Worm (Caenorhabditis elegans) whole organism, young adult: ENCODE data around the gene C25E10.8.

Source experiments
- F33H1.4 ChIP-seq: fragments of 200-800 bp; sonication (Bioruptor generic); IDR thresholded peaks from 2 replicates; pipeline ENCODE4 v1.3.6; 2022; ENCODE audit warnings: missing genetic modification reagents, missing genetic modification characterization, missing compliant biosample characterization
- F52B5.7 ChIP-seq: sonication (generic microtip); optimal IDR thresholded peaks from 2 replicates; lab custom pipeline; 2016; ENCODE audit warnings: mild to moderate bottlenecking, missing genetic modification characterization, missing compliant biosample characterization
- F55B11.4 ChIP-seq: sonication (generic microtip); optimal IDR thresholded peaks from 2 replicates; lab custom pipeline; 2016; ENCODE audit warnings: missing compliant biosample characterization, missing genetic modification characterization, borderline replicate concordance; ENCODE audit not compliant: insufficient read depth
- F57C9.4 ChIP-seq: sonication (generic microtip); optimal IDR thresholded peaks from 2 replicates; lab custom pipeline; 2017; ENCODE audit warnings: mild to moderate bottlenecking, missing genetic modification characterization, missing compliant biosample characterization
- K12H6.12 ChIP-seq: fragments of 200-800 bp; sonication (Bioruptor generic); optimal IDR thresholded peaks from 2 replicates; lab custom pipeline; 2018; ENCODE audit warnings: mild to moderate bottlenecking, missing genetic modification characterization, missing compliant biosample characterization
- Y79H2A.3 ChIP-seq: fragments of 200-800 bp; sonication (Bioruptor generic); conservative IDR thresholded peaks from 2 replicates; pipeline ENCODE4 v1.3.6; 2022; ENCODE audit warnings: missing genetic modification reagents, missing genetic modification characterization, missing compliant biosample characterization
- aptf-3 ChIP-seq: fragments of 200-800 bp; sonication (Bioruptor generic); IDR thresholded peaks from 2 replicates; pipeline ENCODE4 v1.3.6; 2022; ENCODE audit warnings: missing genetic modification characterization, missing compliant biosample characterization
- attf-5 ChIP-seq: fragments of 200-800 bp; sonication (Bioruptor generic); optimal IDR thresholded peaks from 2 replicates; lab custom pipeline; 2018; ENCODE audit warnings: mild to moderate bottlenecking, missing genetic modification characterization, missing compliant biosample characterization
- bed-1 ChIP-seq: fragments of 200-800 bp; sonication (Bioruptor generic); IDR thresholded peaks from 2 replicates; pipeline ENCODE4 v1.3.6; 2022; ENCODE audit warnings: missing genetic modification reagents, missing genetic modification characterization, missing compliant biosample characterization
- ceh-100 ChIP-seq: fragments of 200-800 bp; sonication (Bioruptor generic); IDR thresholded peaks from 2 replicates; pipeline ENCODE4 v1.3.6; 2022; ENCODE audit warnings: missing genetic modification reagents, missing genetic modification characterization, missing compliant biosample characterization
- ceh-40 ChIP-seq: fragments of 200-800 bp; sonication (Bioruptor generic); IDR thresholded peaks from 2 replicates; pipeline ENCODE4 v1.3.6; 2022; ENCODE audit warnings: missing genetic modification characterization, missing compliant biosample characterization
- die-1 ChIP-seq: sonication (generic microtip); optimal IDR thresholded peaks from 2 replicates; lab custom pipeline; 2016; ENCODE audit warnings: missing genotype, mild to moderate bottlenecking, missing genetic modification characterization, missing compliant biosample characterization
- egl-18 ChIP-seq: fragments of 200-800 bp; sonication (Bioruptor generic); IDR thresholded peaks from 2 replicates; pipeline ENCODE4 v1.3.6; 2022; ENCODE audit warnings: missing genetic modification reagents, missing genetic modification characterization, missing compliant biosample characterization
- egl-44 ChIP-seq: fragments of 200-800 bp; sonication (Bioruptor generic); IDR thresholded peaks from 2 replicates; pipeline ENCODE4 v1.3.6; 2022; ENCODE audit warnings: missing genetic modification reagents, missing genetic modification characterization, missing compliant biosample characterization
- ekl-4 ChIP-seq: fragments of 200-800 bp; sonication (Bioruptor generic); IDR thresholded peaks from 2 replicates; pipeline ENCODE4 v1.3.6; 2022; ENCODE audit warnings: missing genetic modification reagents, missing genetic modification characterization, missing compliant biosample characterization
- hlh-12 ChIP-seq: sonication (generic microtip); optimal IDR thresholded peaks from 2 replicates; lab custom pipeline; 2016; ENCODE audit warnings: missing genetic modification characterization, missing compliant biosample characterization
- hlh-26 ChIP-seq: fragments of 200-800 bp; sonication (Bioruptor generic); conservative IDR thresholded peaks from 2 replicates; pipeline ENCODE4 v1.3.6; 2022; ENCODE audit warnings: missing genetic modification reagents, missing genetic modification characterization, missing compliant biosample characterization
- hmg-1.2 ChIP-seq: fragments of 200-800 bp; sonication (Bioruptor generic); IDR thresholded peaks from 2 replicates; pipeline ENCODE4 v1.3.6; 2022; ENCODE audit warnings: missing genetic modification reagents, missing genetic modification characterization, missing compliant biosample characterization
- let-526 ChIP-seq: fragments of 200-800 bp; sonication (Bioruptor generic); IDR thresholded peaks from 2 replicates; pipeline ENCODE4 v1.3.6; 2022; ENCODE audit warnings: missing genetic modification reagents, missing genetic modification characterization, missing compliant biosample characterization
- lin-35 ChIP-seq, 3 experiments: fragments of 150-350 bp in 2 of 3; sonication (generic microtip) in 1 of 3; optimal IDR thresholded peaks; 2 replicates each; lab custom pipeline; 2014 to 2018; ENCODE audit warnings: missing biosample characterization in 3 of 3, missing genetic modification characterization in 3 of 3, missing genetic modification reagents in 3 of 3
- lir-1 ChIP-seq: fragments of 200-800 bp; sonication (Bioruptor generic); conservative IDR thresholded peaks from 2 replicates; pipeline ENCODE4 v1.3.6; 2022; ENCODE audit warnings: missing genetic modification reagents, missing genetic modification characterization, missing compliant biosample characterization
- madf-6 ChIP-seq: fragments of 200-800 bp; sonication (Bioruptor generic); IDR thresholded peaks from 2 replicates; pipeline ENCODE4 v1.3.6; 2022; ENCODE audit warnings: missing genetic modification reagents, missing genetic modification characterization, missing compliant biosample characterization
- nfya-1 ChIP-seq: sonication (generic microtip); optimal IDR thresholded peaks from 2 replicates; lab custom pipeline; 2017; ENCODE audit warnings: antibody characterized with exemption, missing compliant biosample characterization, missing genetic modification characterization, borderline replicate concordance; ENCODE audit not compliant: insufficient read depth
- nfya-2 ChIP-seq: fragments of 200-800 bp; sonication (Bioruptor generic); IDR thresholded peaks from 2 replicates; pipeline ENCODE4 v1.3.6; 2022; ENCODE audit warnings: missing genetic modification reagents, missing genetic modification characterization, missing compliant biosample characterization
- nhr-120 ChIP-seq: fragments of 200-800 bp; sonication (Bioruptor generic); IDR thresholded peaks from 2 replicates; pipeline ENCODE4 v1.3.6; 2022; ENCODE audit warnings: missing genetic modification characterization, missing compliant biosample characterization
- sea-2 ChIP-seq: fragments of 200-800 bp; sonication (Bioruptor generic); IDR thresholded peaks from 2 replicates; pipeline ENCODE4 v1.3.6; 2022; ENCODE audit warnings: missing genetic modification characterization, missing compliant biosample characterization
- snpc-3.4 ChIP-seq: sonication (generic microtip); optimal IDR thresholded peaks from 2 replicates; lab custom pipeline; 2017; ENCODE audit warnings: missing genetic modification characterization, mild to moderate bottlenecking, missing compliant biosample characterization, antibody characterized with exemption, moderate library complexity, missing genotype, missing genetic modification reagents
- snpc-4 ChIP-seq, 5 experiments: fragments of 150-350 bp in 1 of 5; sonication (generic microtip) in 4 of 5; optimal IDR thresholded peaks; 2 replicates each; lab custom pipeline; 2014 to 2018; ENCODE audit warnings: missing genetic modification characterization in 5 of 5, missing biosample characterization in 3 of 5, antibody characterized with exemption in 2 of 5, mild to moderate bottlenecking in 2 of 5, missing compliant biosample characterization in 2 of 5, missing genotype in 2 of 5, moderate library complexity in 2 of 5, missing genetic modification reagents in 1 of 5
- unc-62 ChIP-seq: fragments of 150-350 bp; optimal IDR thresholded peaks from 2 replicates; lab custom pipeline; 2014; ENCODE audit warnings: missing biosample characterization, missing genetic modification reagents, missing genetic modification characterization
- xnd-1 ChIP-seq: sonication (generic microtip); optimal IDR thresholded peaks from 2 replicates; lab custom pipeline; 2016; ENCODE audit warnings: missing genotype, missing genetic modification reagents, missing genetic modification characterization, missing compliant biosample characterization
- zim-3 ChIP-seq: sonication (generic microtip); optimal IDR thresholded peaks from 2 replicates; lab custom pipeline; 2017; ENCODE audit warnings: mild to moderate bottlenecking, missing genetic modification characterization, moderate library complexity, missing compliant biosample characterization
- ztf-28 ChIP-seq: fragments of 200-800 bp; sonication (Bioruptor generic); IDR thresholded peaks from 2 replicates; pipeline ENCODE4 v1.3.6; 2022; ENCODE audit warnings: missing genetic modification reagents, missing genetic modification characterization, missing compliant biosample characterization
- ztf-6 ChIP-seq: fragments of 200-800 bp; sonication (Bioruptor generic); IDR thresholded peaks from 2 replicates; pipeline ENCODE4 v1.3.6; 2022; ENCODE audit warnings: missing genetic modification reagents, missing genetic modification characterization, missing compliant biosample characterization

The C25E10.8 gene

DNA sequence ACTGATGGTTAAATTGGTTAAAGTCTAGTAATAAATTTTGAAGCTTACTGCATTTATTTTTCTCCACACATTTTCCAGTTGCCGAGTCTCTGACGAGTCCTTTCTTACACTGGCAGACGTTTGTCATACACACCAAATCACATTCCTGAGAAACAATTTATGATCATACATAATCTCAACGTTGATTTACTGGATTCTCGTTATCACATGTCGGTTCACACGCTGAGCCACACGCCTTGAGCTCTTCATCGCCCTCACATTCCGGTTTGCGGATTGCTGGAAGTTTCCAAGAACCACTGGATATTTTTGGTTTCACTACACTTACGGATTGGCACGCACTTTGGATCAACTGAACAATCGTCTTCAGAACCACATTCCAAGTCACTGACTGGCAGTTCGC lies 1.8 kb upstream of the C25E10.8 start:
- TF ChIP-seq snpc-4 (GFP tag; optimal IDR thresholded peaks at IDR 0.05; lab: Kevin White, UChicago) = no peak
- TF ChIP-seq snpc-4 (tag; optimal IDR thresholded peaks at IDR 0.05; lab: Kevin White, UChicago) = no peak
- no peak for TF ChIP-seq ceh-40 (GFP tag; lab: Robert Waterston, UW)
- TF ChIP-seq let-526 (GFP tag; lab: Robert Waterston, UW) = no peak
- TF ChIP-seq sea-2 (GFP tag; lab: Robert Waterston, UW) = no peak
- no peak for TF ChIP-seq madf-6 (GFP tag; lab: Robert Waterston, UW)
- TF ChIP-seq hmg-1.2 (GFP tag; lab: Robert Waterston, UW) = no peak
- no peak for TF ChIP-seq hlh-12
- TF ChIP-seq xnd-1 = no peak
- TF ChIP-seq nfya-2 (GFP tag; lab: Robert Waterston, UW) = no peak
- no peak for TF ChIP-seq snpc-3.4 (tag; lab: Kevin White, UChicago)
- TF ChIP-seq nfya-1 (tag; lab: Kevin White, UChicago) = no peak
- TF ChIP-seq unc-62 (GFP tag; lab: Kevin White, UChicago) = no peak
- TF ChIP-seq egl-44 (GFP tag; lab: Robert Waterston, UW) = no peak
- no peak for TF ChIP-seq ekl-4 (GFP tag; lab: Robert Waterston, UW)
- no peak for TF ChIP-seq F33H1.4 (GFP tag; lab: Robert Waterston, UW)
- TF ChIP-seq nhr-120 = no peak
- TF ChIP-seq lin-35 (GFP tag; optimal IDR thresholded peaks at IDR 0.05; lab: Kevin White, UChicago) = no peak

DNA sequence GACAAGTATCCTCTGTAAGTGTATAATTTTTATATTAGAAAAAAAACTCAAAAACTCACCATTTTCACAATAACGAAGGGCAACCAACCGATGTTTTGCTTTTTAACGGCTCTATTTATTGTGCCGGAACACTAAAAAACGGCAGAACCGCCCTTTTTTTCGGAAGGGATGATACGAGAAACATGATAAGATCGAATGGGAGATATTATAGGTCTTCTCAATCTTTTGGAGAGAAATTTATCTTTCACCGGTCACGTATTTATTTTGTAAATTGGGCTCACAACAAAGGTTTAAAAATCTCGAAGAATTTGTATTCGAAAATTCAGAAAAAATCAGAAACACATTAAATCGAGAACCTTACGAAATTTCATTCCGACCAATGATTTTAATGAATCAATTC lies 902 bp upstream of the C25E10.8 start, which contains the start of gene swm-1:
TSS of gene swm-1 (minus strand) at position 101 of the 400 bp plus-strand sequence.
- TF ChIP-seq Y79H2A.3 = no peak
- TF ChIP-seq F57C9.4 (tag; lab: Kevin White, UChicago) = no peak

DNA sequence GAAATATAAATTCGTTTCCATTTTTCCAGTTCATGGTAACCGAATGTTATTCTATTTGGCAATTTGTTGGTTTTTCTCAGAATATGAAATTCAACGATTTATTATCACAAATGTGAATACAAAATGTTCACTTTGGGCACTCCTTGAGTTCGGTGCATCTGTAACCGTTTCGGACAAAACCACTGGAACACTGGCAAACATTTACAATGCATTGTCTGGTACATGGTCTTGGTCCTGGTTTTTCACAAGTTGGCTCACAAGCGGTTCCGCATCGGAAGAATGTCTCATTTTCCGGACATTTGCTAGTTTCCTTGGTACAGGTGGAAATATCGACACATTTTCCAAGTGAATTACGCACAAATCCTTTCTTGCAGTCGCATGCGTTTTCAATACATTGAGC lies 634 bp downstream of the C25E10.8 start:
- TF ChIP-seq hlh-26 (GFP tag; lab: Robert Waterston, UW) (no peak), F55B11.4 (tag; lab: Kevin White, UChicago) (no peak), F52B5.7 (tag; lab: Kevin White, UChicago) (no peak), attf-5 (GFP tag; lab: Kevin White, UChicago) (no peak), bed-1 (GFP tag; lab: Robert Waterston, UW) (no peak), lir-1 (GFP tag; lab: Robert Waterston, UW) (no peak), aptf-3 (GFP tag; lab: Robert Waterston, UW) (no peak), ceh-100 (GFP tag; lab: Robert Waterston, UW) (no peak)

DNA sequence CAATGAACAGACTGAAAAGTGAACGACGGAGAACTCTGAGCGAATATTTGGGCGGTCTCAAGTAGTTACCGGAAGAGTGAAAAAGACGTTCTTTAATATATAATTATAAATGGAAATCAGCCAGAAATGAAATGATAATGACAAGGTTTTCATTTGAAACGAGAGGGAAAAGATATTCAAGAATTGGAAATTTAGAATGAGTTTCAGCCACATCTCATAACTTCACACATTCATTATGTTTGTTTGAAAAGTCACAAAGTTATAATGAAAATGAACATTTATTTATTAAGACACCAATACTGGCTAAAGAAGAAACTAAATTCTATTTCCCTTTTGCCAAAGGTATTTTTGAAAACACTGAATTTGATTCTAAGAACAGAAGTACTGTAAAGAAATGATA lies 2.8 kb downstream of the C25E10.8 start, which contains the start of gene C25E10.7:
TSS of gene C25E10.7 (minus strand) at position 101 of the 400 bp plus-strand sequence.
- no peak for TF ChIP-seq F33H1.4 (GFP tag; lab: Robert Waterston, UW)
- no peak for TF ChIP-seq ekl-4 (GFP tag; lab: Robert Waterston, UW)
- TF ChIP-seq, all 124 proteins: peak for 0

ce11 chrV:9049271-9049670 lies 4.6 kb downstream of the C25E10.8 start:
- TF ChIP-seq egl-18 (GFP tag; lab: Robert Waterston, UW) (no peak), F55B11.4 (tag; lab: Kevin White, UChicago) (no peak), K12H6.12 (tag; lab: Kevin White, UChicago) (no peak), zim-3 (tag; lab: Kevin White, UChicago) (no peak), die-1 (tag; lab: Kevin White, UChicago) (no peak), hmg-1.2 (GFP tag; lab: Robert Waterston, UW) (no peak), bed-1 (GFP tag; lab: Robert Waterston, UW) (no peak), ztf-6 (GFP tag; lab: Robert Waterston, UW) (no peak), ztf-28 (GFP tag; lab: Robert Waterston, UW) (no peak)
